Fruit fly (Drosophila melanogaster) whole organism, prepupa: Measurements from ENCODE around the gene Polr3D.
A peak's percentile ranks its signal among the peaks of the same experiment; 100 is the strongest.

Experiments
- CG11294 ChIP-seq: fragments of 200-800 bp; sonication (Bioruptor generic); IDR thresholded peaks from 2 replicates; pipeline ENCODE4 v1.3.6; 2022; ENCODE audit warnings: missing biosample characterization, missing genetic modification characterization
- CG11902 ChIP-seq: fragments of 200-800 bp; sonication (Bioruptor generic); optimal IDR thresholded peaks from 3 replicates; lab custom pipeline; 2016; ENCODE audit warnings: missing biosample characterization, missing genetic modification characterization
- CG3919 ChIP-seq: fragments of 200-800 bp; sonication (Bioruptor generic); optimal IDR thresholded peaks from 3 replicates; lab custom pipeline; 2016; ENCODE audit warnings: missing biosample characterization, missing genetic modification characterization
- CG4318 ChIP-seq: fragments of 200-800 bp; sonication (Bioruptor generic); optimal IDR thresholded peaks from 3 replicates; lab custom pipeline; 2017; ENCODE audit warnings: missing biosample characterization, mild to moderate bottlenecking, missing genetic modification characterization
- CG9139 ChIP-seq: fragments of 200-800 bp; sonication (Bioruptor generic); optimal IDR thresholded peaks from 3 replicates; lab custom pipeline; 2017; ENCODE audit warnings: missing biosample characterization, mild to moderate bottlenecking, missing genetic modification characterization
- Hr39 ChIP-seq: fragments of 200-800 bp; sonication (Bioruptor generic); optimal IDR thresholded peaks from 2 replicates; lab custom pipeline; 2016; ENCODE audit warnings: missing biosample characterization, missing genetic modification characterization
- achi ChIP-seq: fragments of 200-800 bp; sonication (Bioruptor generic); optimal IDR thresholded peaks from 3 replicates; lab custom pipeline; 2016; ENCODE audit warnings: missing biosample characterization, missing genetic modification characterization
- pdm3 ChIP-seq: fragments of 200-800 bp; sonication (Bioruptor generic); optimal IDR thresholded peaks from 3 replicates; lab custom pipeline; 2016; ENCODE audit warnings: missing biosample characterization, missing genetic modification characterization
- topi ChIP-seq: fragments of 200-800 bp; sonication (Bioruptor generic); optimal IDR thresholded peaks from 3 replicates; lab custom pipeline; 2016; ENCODE audit warnings: missing biosample characterization, missing genetic modification characterization

DNA sequence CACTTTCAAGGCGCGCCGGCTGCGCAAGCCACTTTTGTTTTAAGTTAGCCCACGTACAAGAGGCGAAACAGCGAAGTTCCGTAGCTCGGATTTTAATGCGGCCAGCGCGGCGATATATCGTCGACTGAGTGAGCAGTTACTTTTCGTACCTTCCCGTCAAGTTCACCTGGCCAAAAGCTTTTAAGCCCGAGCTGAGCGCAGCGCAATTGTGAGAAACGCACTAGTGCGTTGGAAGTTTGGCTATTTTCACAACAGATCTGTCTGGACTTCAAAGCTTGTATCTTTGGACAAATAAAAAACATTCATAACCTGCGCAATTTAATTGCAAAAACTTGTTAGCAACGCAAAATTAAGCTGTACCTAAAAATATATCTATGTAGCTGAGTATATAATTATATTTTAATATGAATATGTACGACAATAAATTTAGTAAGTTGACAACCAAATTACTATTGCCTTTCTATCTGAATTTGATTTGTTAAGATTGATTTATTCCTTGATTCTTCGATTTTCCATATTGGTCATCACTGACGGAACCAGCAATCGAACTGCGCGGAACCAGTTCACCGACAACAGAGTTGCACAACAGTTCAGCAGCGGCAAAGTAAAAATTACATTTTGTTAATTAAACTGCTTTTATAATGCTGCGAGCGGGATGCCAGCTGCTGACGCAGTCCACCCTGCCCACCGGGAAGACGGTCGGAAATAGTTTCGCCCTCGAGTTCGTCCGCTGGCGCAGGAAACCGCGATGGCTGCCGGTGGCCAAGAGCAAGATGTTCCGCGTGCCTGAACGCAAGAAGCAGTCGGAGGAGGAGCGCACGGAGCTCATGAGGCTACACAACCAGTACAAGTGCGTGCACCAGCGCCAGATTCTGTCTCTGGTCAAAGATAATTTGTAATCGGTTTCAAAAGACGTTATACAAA lies 3.1 kb downstream of the Polr3D start, which contains the start of the genes CG13698 and mRpS26:
- TF ChIP-seq Hr39 (GFP tag; lab: Kevin White, UChicago) (peak; percentile 55), pdm3 (peak; percentile 66), CG11294 (peak; percentile 41; the same call in 1 of the 2 replicates), topi (GFP tag; lab: Kevin White, UChicago) (peak; percentile 55), achi (GFP tag; lab: Kevin White, UChicago) (peak; percentile 67), CG4318 (GFP tag; lab: Kevin White, UChicago) (no peak), CG3919 (GFP tag; lab: Kevin White, UChicago) (peak; percentile 46), CG11902 (GFP tag; lab: Kevin White, UChicago) (peak; percentile 46), CG9139 (GFP tag; lab: Kevin White, UChicago) (no peak)
